Worm (Caenorhabditis elegans) whole organism, young adult: ENCODE data around the gene srd-11.

Source experiments
- B0261.1 ChIP-seq: sonication (generic microtip); optimal IDR thresholded peaks from 2 replicates; lab custom pipeline; 2016; ENCODE audit warnings: mild to moderate bottlenecking, missing genetic modification characterization, moderate library complexity, missing compliant biosample characterization
- B0336.3 ChIP-seq: fragments of 200-800 bp; sonication (Bioruptor generic); IDR thresholded peaks from 2 replicates; pipeline ENCODE4 v1.3.6; 2022; ENCODE audit warnings: missing genetic modification characterization, missing compliant biosample characterization
- C17E4.6 ChIP-seq: fragments of 200-800 bp; sonication (Bioruptor generic); IDR thresholded peaks from 2 replicates; pipeline ENCODE4 v1.3.6; 2022; ENCODE audit warnings: missing genetic modification reagents, missing genetic modification characterization, missing compliant biosample characterization
- F22D6.2 ChIP-seq: sonication (generic microtip); optimal IDR thresholded peaks from 2 replicates; lab custom pipeline; 2016; ENCODE audit warnings: mild to moderate bottlenecking, missing genetic modification characterization, missing compliant biosample characterization
- F37B4.10 ChIP-seq: fragments of 200-800 bp; sonication (Bioruptor generic); IDR thresholded peaks from 2 replicates; pipeline ENCODE4 v1.3.6; 2022; ENCODE audit warnings: missing genetic modification characterization, missing compliant biosample characterization
- F39B2.1 ChIP-seq: fragments of 200-800 bp; sonication (Bioruptor generic); IDR thresholded peaks from 2 replicates; pipeline ENCODE4 v1.3.6; 2022; ENCODE audit warnings: missing genetic modification reagents, missing genetic modification characterization, missing compliant biosample characterization
- F49E8.2 ChIP-seq: sonication (generic microtip); optimal IDR thresholded peaks from 3 replicates; lab custom pipeline; 2017; ENCODE audit warnings: missing genetic modification characterization, mild to moderate bottlenecking, missing compliant biosample characterization, antibody characterized with exemption, moderate library complexity; ENCODE audit not compliant: insufficient read depth
- F55B11.4 ChIP-seq: sonication (generic microtip); optimal IDR thresholded peaks from 2 replicates; lab custom pipeline; 2016; ENCODE audit warnings: missing compliant biosample characterization, missing genetic modification characterization, borderline replicate concordance; ENCODE audit not compliant: insufficient read depth
- K12H6.12 ChIP-seq: fragments of 200-800 bp; sonication (Bioruptor generic); optimal IDR thresholded peaks from 2 replicates; lab custom pipeline; 2018; ENCODE audit warnings: mild to moderate bottlenecking, missing genetic modification characterization, missing compliant biosample characterization
- Y53G8AR.9 ChIP-seq: fragments of 200-800 bp; sonication (Bioruptor generic); conservative IDR thresholded peaks from 2 replicates; pipeline ENCODE4 v1.3.6; 2022; ENCODE audit warnings: missing genetic modification reagents, missing genetic modification characterization, missing compliant biosample characterization
- Y95B8A.8 ChIP-seq: fragments of 200-800 bp; sonication (Bioruptor generic); IDR thresholded peaks from 2 replicates; pipeline ENCODE4 v1.3.6; 2022; ENCODE audit warnings: missing genetic modification reagents, missing genetic modification characterization, missing compliant biosample characterization
- athp-1 ChIP-seq: sonication (generic microtip); optimal IDR thresholded peaks from 2 replicates; lab custom pipeline; 2017; ENCODE audit warnings: mild to moderate bottlenecking, missing genetic modification characterization, missing compliant biosample characterization
- ceh-58 ChIP-seq: fragments of 200-800 bp; sonication (Bioruptor generic); IDR thresholded peaks from 2 replicates; pipeline ENCODE4 v1.3.6; 2022; ENCODE audit warnings: missing genetic modification characterization, missing compliant biosample characterization
- chd-7 ChIP-seq: sonication (generic microtip); optimal IDR thresholded peaks from 2 replicates; lab custom pipeline; 2016; ENCODE audit warnings: mild to moderate bottlenecking, missing genetic modification characterization, moderate library complexity, missing compliant biosample characterization
- die-1 ChIP-seq: sonication (generic microtip); optimal IDR thresholded peaks from 2 replicates; lab custom pipeline; 2016; ENCODE audit warnings: missing genotype, mild to moderate bottlenecking, missing genetic modification characterization, missing compliant biosample characterization
- dpl-1 ChIP-seq: fragments of 150-350 bp; optimal IDR thresholded peaks from 2 replicates; lab custom pipeline; 2014; ENCODE audit warnings: missing biosample characterization, missing genetic modification reagents, missing genetic modification characterization
- ekl-4 ChIP-seq: fragments of 200-800 bp; sonication (Bioruptor generic); IDR thresholded peaks from 2 replicates; pipeline ENCODE4 v1.3.6; 2022; ENCODE audit warnings: missing genetic modification reagents, missing genetic modification characterization, missing compliant biosample characterization
- ets-4 ChIP-seq: fragments of 200-800 bp; sonication (Bioruptor generic); optimal IDR thresholded peaks from 2 replicates; lab custom pipeline; 2018; ENCODE audit warnings: mild to moderate bottlenecking, missing genetic modification characterization, missing compliant biosample characterization
- gei-17 ChIP-seq: fragments of 200-800 bp; sonication (Bioruptor generic); optimal IDR thresholded peaks from 2 replicates; lab custom pipeline; 2018; ENCODE audit warnings: mild to moderate bottlenecking, missing genetic modification characterization, missing compliant biosample characterization
- hlh-12 ChIP-seq: sonication (generic microtip); optimal IDR thresholded peaks from 2 replicates; lab custom pipeline; 2016; ENCODE audit warnings: missing genetic modification characterization, missing compliant biosample characterization
- hlh-26 ChIP-seq: fragments of 200-800 bp; sonication (Bioruptor generic); conservative IDR thresholded peaks from 2 replicates; pipeline ENCODE4 v1.3.6; 2022; ENCODE audit warnings: missing genetic modification reagents, missing genetic modification characterization, missing compliant biosample characterization
- hrde-1 ChIP-seq: sonication (generic microtip); optimal IDR thresholded peaks from 2 replicates; lab custom pipeline; 2016; ENCODE audit warnings: missing genetic modification characterization, mild to moderate bottlenecking, missing compliant biosample characterization, moderate library complexity, missing genotype, missing genetic modification reagents, borderline replicate concordance
- hsf-1 ChIP-seq: fragments of 200-800 bp; sonication (Bioruptor generic); IDR thresholded peaks from 2 replicates; pipeline ENCODE4 v1.3.6; 2022; ENCODE audit warnings: missing genetic modification reagents, missing genetic modification characterization, missing compliant biosample characterization
- let-607 ChIP-seq, 2 experiments: fragments of 200-800 bp in 1 of 2; sonication (Bioruptor generic) in 1 of 2; sonication (generic microtip) in 1 of 2; optimal IDR thresholded peaks; 2 replicates each; lab custom pipeline; 2016 to 2018; ENCODE audit warnings: mild to moderate bottlenecking in 2 of 2, missing compliant biosample characterization in 2 of 2, missing genetic modification characterization in 2 of 2, moderate library complexity in 2 of 2, missing genotype in 1 of 2
- lin-26 ChIP-seq: fragments of 200-800 bp; sonication (Bioruptor generic); IDR thresholded peaks from 2 replicates; pipeline ENCODE4 v1.3.6; 2022; ENCODE audit warnings: missing genetic modification reagents, missing genetic modification characterization, missing compliant biosample characterization
- lin-35 ChIP-seq, 3 experiments: fragments of 150-350 bp in 2 of 3; sonication (generic microtip) in 1 of 3; optimal IDR thresholded peaks; 2 replicates each; lab custom pipeline; 2014 to 2018; ENCODE audit warnings: missing biosample characterization in 3 of 3, missing genetic modification characterization in 3 of 3, missing genetic modification reagents in 3 of 3
- lin-54 ChIP-seq: fragments of 200-800 bp; sonication (Bioruptor generic); optimal IDR thresholded peaks from 2 replicates; lab custom pipeline; 2018; ENCODE audit warnings: mild to moderate bottlenecking, missing genetic modification characterization, missing compliant biosample characterization
- lir-1 ChIP-seq: fragments of 200-800 bp; sonication (Bioruptor generic); conservative IDR thresholded peaks from 2 replicates; pipeline ENCODE4 v1.3.6; 2022; ENCODE audit warnings: missing genetic modification reagents, missing genetic modification characterization, missing compliant biosample characterization
- lsl-1 ChIP-seq: fragments of 200-800 bp; sonication (Bioruptor generic); optimal IDR thresholded peaks from 2 replicates; lab custom pipeline; 2018; ENCODE audit warnings: mild to moderate bottlenecking, missing genetic modification characterization, moderate library complexity, missing compliant biosample characterization
- madf-10 ChIP-seq: sonication (generic microtip); optimal IDR thresholded peaks from 2 replicates; lab custom pipeline; 2016; ENCODE audit warnings: mild to moderate bottlenecking, missing genetic modification characterization, missing compliant biosample characterization
- madf-6 ChIP-seq: fragments of 200-800 bp; sonication (Bioruptor generic); IDR thresholded peaks from 2 replicates; pipeline ENCODE4 v1.3.6; 2022; ENCODE audit warnings: missing genetic modification reagents, missing genetic modification characterization, missing compliant biosample characterization
- madf-8 ChIP-seq: fragments of 200-800 bp; sonication (Bioruptor generic); conservative IDR thresholded peaks from 2 replicates; pipeline ENCODE4 v1.3.6; 2022; ENCODE audit warnings: missing genetic modification reagents, missing genetic modification characterization, missing compliant biosample characterization
- mes-4 ChIP-seq: sonication (generic microtip); optimal IDR thresholded peaks from 2 replicates; lab custom pipeline; 2016; ENCODE audit warnings: missing genotype, missing genetic modification characterization, missing compliant biosample characterization
- mxl-1 ChIP-seq: sonication (generic microtip); optimal IDR thresholded peaks from 2 replicates; lab custom pipeline; 2016; ENCODE audit warnings: missing genetic modification characterization, missing compliant biosample characterization
- nfya-1 ChIP-seq: sonication (generic microtip); optimal IDR thresholded peaks from 2 replicates; lab custom pipeline; 2017; ENCODE audit warnings: antibody characterized with exemption, missing compliant biosample characterization, missing genetic modification characterization, borderline replicate concordance; ENCODE audit not compliant: insufficient read depth
- nfyb-1 ChIP-seq: fragments of 200-800 bp; sonication (Bioruptor generic); IDR thresholded peaks from 2 replicates; pipeline ENCODE4 v1.3.6; 2022; ENCODE audit warnings: missing genetic modification reagents, missing genetic modification characterization, missing compliant biosample characterization
- rcor-1 ChIP-seq: fragments of 200-800 bp; sonication (Bioruptor generic); IDR thresholded peaks from 2 replicates; pipeline ENCODE4 v1.3.6; 2022; ENCODE audit warnings: missing genetic modification reagents, missing genetic modification characterization, missing compliant biosample characterization
- sdz-38 ChIP-seq: sonication (generic microtip); optimal IDR thresholded peaks from 2 replicates; lab custom pipeline; 2016; ENCODE audit warnings: missing genotype, missing genetic modification characterization, missing compliant biosample characterization
- snpc-1.1 ChIP-seq: sonication (generic microtip); optimal IDR thresholded peaks from 2 replicates; lab custom pipeline; 2017; ENCODE audit warnings: missing genetic modification characterization, mild to moderate bottlenecking, missing compliant biosample characterization, antibody characterized with exemption, moderate library complexity, missing genotype, missing genetic modification reagents; ENCODE audit not compliant: insufficient read depth
- snpc-3.4 ChIP-seq: sonication (generic microtip); optimal IDR thresholded peaks from 2 replicates; lab custom pipeline; 2017; ENCODE audit warnings: missing genetic modification characterization, mild to moderate bottlenecking, missing compliant biosample characterization, antibody characterized with exemption, moderate library complexity, missing genotype, missing genetic modification reagents
- snpc-4 ChIP-seq, 5 experiments: fragments of 150-350 bp in 1 of 5; sonication (generic microtip) in 4 of 5; optimal IDR thresholded peaks; 2 replicates each; lab custom pipeline; 2014 to 2018; ENCODE audit warnings: missing genetic modification characterization in 5 of 5, missing biosample characterization in 3 of 5, antibody characterized with exemption in 2 of 5, mild to moderate bottlenecking in 2 of 5, missing compliant biosample characterization in 2 of 5, missing genotype in 2 of 5, moderate library complexity in 2 of 5, missing genetic modification reagents in 1 of 5
- tbp1 ChIP-seq: fragments of 200-800 bp; sonication (Bioruptor generic); optimal IDR thresholded peaks from 2 replicates; lab custom pipeline; 2018; ENCODE audit warnings: mild to moderate bottlenecking, missing genetic modification characterization, missing compliant biosample characterization
- tlf-1 ChIP-seq: fragments of 200-800 bp; sonication (Bioruptor generic); optimal IDR thresholded peaks from 2 replicates; lab custom pipeline; 2018; ENCODE audit warnings: mild to moderate bottlenecking, missing genetic modification characterization, missing compliant biosample characterization
- unc-130 ChIP-seq: sonication (generic microtip); optimal IDR thresholded peaks from 2 replicates; lab custom pipeline; 2016; ENCODE audit warnings: missing genetic modification reagents, missing genetic modification characterization, missing compliant biosample characterization
- xnd-1 ChIP-seq: sonication (generic microtip); optimal IDR thresholded peaks from 2 replicates; lab custom pipeline; 2016; ENCODE audit warnings: missing genotype, missing genetic modification reagents, missing genetic modification characterization, missing compliant biosample characterization
- ztf-18 ChIP-seq: sonication (generic microtip); optimal IDR thresholded peaks from 2 replicates; lab custom pipeline; 2016; ENCODE audit warnings: missing genotype, mild to moderate bottlenecking, missing genetic modification characterization, missing compliant biosample characterization

srd-11 gene

DNA sequence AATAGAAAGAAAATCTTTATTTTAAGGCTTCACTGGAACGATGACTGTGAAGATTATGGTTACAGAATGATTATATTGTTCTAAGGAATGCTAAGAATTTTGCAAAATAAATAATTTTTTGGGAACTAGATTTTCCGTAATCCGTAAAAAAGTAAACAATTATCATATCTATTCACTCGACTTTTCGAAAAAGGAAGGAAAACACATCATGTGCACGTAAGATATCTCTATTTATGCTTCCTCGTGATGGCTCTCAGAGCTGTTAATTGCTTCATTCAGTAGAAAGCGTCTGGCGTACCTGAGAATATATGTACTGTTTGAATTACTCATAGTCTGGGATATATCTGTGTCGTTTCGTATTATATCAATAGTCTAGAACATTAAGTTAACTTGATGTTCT, at the start of gene srd-11:
srd-11 (minus strand) TSS at position 101 of the 400 bp plus-strand sequence.
- no peak for TF ChIP-seq lir-1 (GFP tag; lab: Robert Waterston, UW)
- TF ChIP-seq gei-17 (GFP tag; lab: Kevin White, UChicago) = no peak
- TF ChIP-seq nfya-1 (tag; lab: Kevin White, UChicago) = no peak
- no peak for TF ChIP-seq sdz-38 (tag; lab: Kevin White, UChicago)
- no peak for TF ChIP-seq hlh-26 (GFP tag; lab: Robert Waterston, UW)
- TF ChIP-seq F22D6.2 (tag; lab: Kevin White, UChicago) = no peak
- no peak for TF ChIP-seq F37B4.10 (GFP tag; lab: Robert Waterston, UW)
- TF ChIP-seq ets-4 (GFP tag; lab: Kevin White, UChicago) = no peak
- TF ChIP-seq hlh-12 (tag; lab: Kevin White, UChicago) = no peak
- TF ChIP-seq C17E4.6 = no peak
- no peak for TF ChIP-seq unc-130
- no peak for TF ChIP-seq Y53G8AR.9 (GFP tag; lab: Robert Waterston, UW)
- TF ChIP-seq B0336.3 (GFP tag; lab: Robert Waterston, UW) = no peak
- no peak for TF ChIP-seq F39B2.1 (GFP tag; lab: Robert Waterston, UW)
- TF ChIP-seq madf-10 (tag; lab: Kevin White, UChicago) = no peak
- no peak for TF ChIP-seq dpl-1

DNA sequence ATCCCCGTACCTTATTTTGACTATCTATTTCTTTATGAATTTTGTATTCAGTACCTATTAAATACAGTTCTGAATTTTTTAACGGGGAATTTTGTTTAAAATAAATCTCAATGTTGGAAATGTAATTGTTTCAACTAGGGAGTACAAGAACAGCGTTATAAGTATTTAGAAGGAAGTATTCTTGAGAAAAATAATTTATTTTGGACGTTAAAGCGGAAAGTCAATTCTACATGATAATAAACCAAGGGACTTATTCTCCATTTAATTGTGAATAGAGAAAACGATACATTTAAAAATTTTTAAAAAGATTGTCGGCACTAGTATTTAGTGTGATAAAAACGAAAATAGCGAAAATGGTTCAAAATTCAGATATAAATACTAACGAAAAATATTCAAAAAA, 49.5 kb upstream of the srd-11 start:
- no peak for TF ChIP-seq let-607 (tag; optimal IDR thresholded peaks at IDR 0.05; lab: Kevin White, UChicago)
- TF ChIP-seq K12H6.12 (tag; lab: Kevin White, UChicago) = no peak
- peak; percentile 21 for TF ChIP-seq die-1 (tag; lab: Kevin White, UChicago)
- TF ChIP-seq ekl-4 (GFP tag; lab: Robert Waterston, UW) = peak; percentile 77
- peak; percentile 45 for TF ChIP-seq tbp1 (GFP tag; lab: Kevin White, UChicago)
- TF ChIP-seq F49E8.2 (tag; lab: Kevin White, UChicago) = peak; percentile 95
- TF ChIP-seq ceh-58 (GFP tag; lab: Robert Waterston, UW) = 0 out of 2 replicates have a peak, but pooled peaks have one; percentile 12
- TF ChIP-seq chd-7 (tag; lab: Kevin White, UChicago) = peak; percentile 28
- no peak for TF ChIP-seq snpc-4 (GFP tag; optimal IDR thresholded peaks at IDR 0.05; lab: Kevin White, UChicago)
- peak in 1 of 4 experiments; percentile 34 for TF ChIP-seq snpc-4 (tag; optimal IDR thresholded peaks at IDR 0.05; lab: Kevin White, UChicago)
- peak; percentile 59 for TF ChIP-seq rcor-1 (GFP tag; lab: Robert Waterston, UW)
- TF ChIP-seq Y95B8A.8 (GFP tag; lab: Robert Waterston, UW) = peak; percentile 73
- peak; percentile 64 for TF ChIP-seq athp-1 (tag; lab: Kevin White, UChicago)
- TF ChIP-seq F55B11.4 = no peak
- TF ChIP-seq nfyb-1 (GFP tag; lab: Robert Waterston, UW) = 0 out of 2 replicates have a peak, but pooled peaks have one; percentile 22
- peak; percentile 72 for TF ChIP-seq madf-6 (GFP tag; lab: Robert Waterston, UW)
- no peak for TF ChIP-seq B0261.1
- TF ChIP-seq snpc-3.4 (tag; lab: Kevin White, UChicago) = peak; percentile 83
- TF ChIP-seq mxl-1 (tag; lab: Kevin White, UChicago) = no peak
- peak; percentile 24 for TF ChIP-seq ztf-18 (tag; lab: Kevin White, UChicago)
- peak; percentile 15 for TF ChIP-seq tlf-1 (GFP tag; lab: Kevin White, UChicago)
- peak; percentile 50 for TF ChIP-seq lin-54 (GFP tag; lab: Kevin White, UChicago)
- peak; percentile 19 for TF ChIP-seq lsl-1
- TF ChIP-seq lin-26 = peak; percentile 76
- TF ChIP-seq madf-8 (GFP tag; lab: Robert Waterston, UW) = peak; percentile 34; the same call in 1 of the 2 replicates
- peak; percentile 78 for TF ChIP-seq hsf-1 (GFP tag; lab: Robert Waterston, UW)
- TF ChIP-seq B0336.3 (GFP tag; lab: Robert Waterston, UW) = peak; percentile 12; the same call in 1 of the 2 replicates
- peak; percentile 23 for TF ChIP-seq xnd-1 (tag; lab: Kevin White, UChicago)
- peak in 2 of 3 experiments; percentile 6 to 45 for TF ChIP-seq lin-35 (GFP tag; optimal IDR thresholded peaks at IDR 0.05; lab: Kevin White, UChicago)
- TF ChIP-seq hrde-1 (tag; lab: Kevin White, UChicago) = peak; percentile 87
- TF ChIP-seq snpc-1.1 = peak; percentile 27
- peak; percentile 4 for TF ChIP-seq mes-4
